Fruit fly (Drosophila melanogaster) whole organism, prepupa: Measurements from ENCODE around the gene Mst27D.

Source experiments
- Blimp-1 ChIP-seq: fragments of 200-800 bp; sonication (Bioruptor generic); optimal IDR thresholded peaks from 3 replicates; lab custom pipeline; 2017; ENCODE audit warnings: missing biosample characterization, missing genetic modification characterization, mild to moderate bottlenecking, moderate library complexity, missing genetic modification reagents
- CG15336 ChIP-seq: fragments of 200-800 bp; sonication (Bioruptor generic); IDR thresholded peaks from 2 replicates; pipeline ENCODE4 v1.3.6; 2022; ENCODE audit warnings: missing biosample characterization, missing genetic modification characterization
- CG3032 ChIP-seq: fragments of 200-800 bp; optimal IDR thresholded peaks from 2 replicates; lab custom pipeline; 2019; ENCODE audit warnings: missing biosample characterization, mild to moderate bottlenecking, missing genetic modification characterization, moderate library complexity
- CG34406 ChIP-seq: fragments of 200-800 bp; sonication (Bioruptor generic); optimal IDR thresholded peaks from 3 replicates; lab custom pipeline; 2016; ENCODE audit warnings: missing biosample characterization, missing genetic modification characterization
- CG9139 ChIP-seq: fragments of 200-800 bp; sonication (Bioruptor generic); optimal IDR thresholded peaks from 3 replicates; lab custom pipeline; 2017; ENCODE audit warnings: missing biosample characterization, mild to moderate bottlenecking, missing genetic modification characterization
- cyc ChIP-seq: fragments of 200-800 bp; sonication (Bioruptor generic); optimal IDR thresholded peaks from 3 replicates; lab custom pipeline; 2016; ENCODE audit warnings: missing biosample characterization, missing genetic modification characterization
- esn ChIP-seq: fragments of 200-800 bp; sonication (Bioruptor generic); optimal IDR thresholded peaks from 2 replicates; lab custom pipeline; 2016; ENCODE audit warnings: missing biosample characterization, mild to moderate bottlenecking, missing genetic modification characterization, moderate library complexity

- TF ChIP-seq CG34406 (no peak), CG15336 (GFP tag; lab: Robert Waterston, UW) (peak; percentile 84), esn (GFP tag; lab: Kevin White, UChicago) (peak; percentile 47), CG9139 (GFP tag; lab: Kevin White, UChicago) (no peak), cyc (GFP tag; lab: Kevin White, UChicago) (no peak), CG3032 (tag; lab: Kevin White, UChicago) (no peak), Blimp-1 (GFP tag; lab: Kevin White, UChicago) (peak; percentile 20)
Observed at dm6 chr2L:7042150-7042811, 18.4 kb downstream of the Mst27D start.
